Worm (Caenorhabditis elegans): ENCODE data around the gene fbxc-39.

DNA sequence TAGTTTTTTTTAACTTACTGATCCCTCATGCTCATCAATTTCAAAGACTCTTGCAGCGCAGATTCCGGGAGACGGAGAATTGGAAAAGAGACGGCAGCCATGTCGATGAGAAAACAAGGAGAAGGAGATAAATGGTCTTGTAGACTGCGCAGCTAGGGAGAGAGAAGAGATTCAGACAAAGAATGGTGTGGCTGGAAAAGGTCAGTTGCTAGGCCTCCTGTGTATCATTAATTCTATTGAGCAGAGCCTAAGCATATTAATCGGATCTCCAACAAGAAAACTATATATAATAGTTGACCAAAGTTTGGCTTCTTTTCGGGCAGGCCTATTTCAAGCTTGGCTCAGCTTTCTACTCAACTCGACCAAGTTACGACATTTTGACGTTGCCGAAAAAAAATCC, 11.0 kb downstream of the fbxc-39 start, which contains the start of gene fbxb-29:
- TF ChIP-seq lin-39 (tag; optimal IDR thresholded peaks at IDR 0.05) = no peak
- TF ChIP-seq unc-39 (tag; optimal IDR thresholded peaks at IDR 0.05) = no peak
- no peak for TF ChIP-seq jun-1 (tag; optimal IDR thresholded peaks at IDR 0.05)

Data from whole organism, L3 larva.